Fruit fly (Drosophila melanogaster): ENCODE results near the gene betaggt-I.
A peak's percentile ranks its signal among the peaks of the same experiment; 100 is the strongest.

Gene betaggt-I

dm6 chr2L:4997401-4998259 is 52.3 kb downstream of the betaggt-I start (continued):
- TF ChIP-seq CG15601 (tag; optimal IDR thresholded peaks at IDR 0.05) (peak; percentile 98), CG1529 (GFP tag; optimal IDR thresholded peaks at IDR 0.05) (peak; percentile 99), vvl (GFP tag; IDR thresholded peaks at IDR 0.05) (peak; percentile 100), CG6272 (GFP tag; IDR thresholded peaks at IDR 0.05) (peak; percentile 99), Hsf (GFP tag; optimal IDR thresholded peaks at IDR 0.05) (peak; percentile 99), CG7745 (tag; optimal IDR thresholded peaks at IDR 0.05) (peak; percentile 88), cad (GFP tag; optimal IDR thresholded peaks at IDR 0.05) (peak; percentile 60), Bteb2 (GFP tag; optimal IDR thresholded peaks at IDR 0.05) (peak; percentile 98), Adf1 (GFP tag; IDR thresholded peaks at IDR 0.05) (peak; percentile 87), Hey (tag; optimal IDR thresholded peaks at IDR 0.05) (peak; percentile 87), hbn (GFP tag; IDR thresholded peaks at IDR 0.05; ENCODE audit: partially characterized antibody) (peak; percentile 15; the same call in 1 of the 2 replicates), CG11093 (GFP tag; IDR thresholded peaks at IDR 0.05) (peak; percentile 99), Spps (tag; optimal IDR thresholded peaks at IDR 0.05) (peak; percentile 98), Dref (GFP tag; IDR thresholded peaks at IDR 0.05) (no peak; the same call in 1 of the 2 replicates), sob (GFP tag; IDR thresholded peaks at IDR 0.05) (peak; percentile 99), CG7556 (GFP tag; optimal IDR thresholded peaks at IDR 0.05) (peak; percentile 98), unc-4 (GFP tag; IDR thresholded peaks at IDR 0.05; ENCODE audit: partially characterized antibody) (no peak; the same call in 1 of the 2 replicates), fd96Cb (tag; optimal IDR thresholded peaks at IDR 0.05) (peak; percentile 99), Usf (GFP tag; optimal IDR thresholded peaks at IDR 0.05) (peak; percentile 98), mld (GFP tag; IDR thresholded peaks at IDR 0.05; ENCODE audit: partially characterized antibody) (0 out of 3 replicates have a peak, but pooled peaks have one; percentile 25), ab (GFP tag; optimal IDR thresholded peaks at IDR 0.05) (peak; percentile 97), amos (GFP tag; IDR thresholded peaks at IDR 0.05; ENCODE audit: partially characterized antibody) (no peak), CG6765 (GFP tag; optimal IDR thresholded peaks at IDR 0.05) (peak; percentile 97), schlank (tag; optimal IDR thresholded peaks at IDR 0.05) (peak; percentile 96), Bdp1 (GFP tag; optimal IDR thresholded peaks at IDR 0.05) (peak; percentile 94), CG7786 (GFP tag; optimal IDR thresholded peaks at IDR 0.05) (peak; percentile 99), Trl (optimal IDR thresholded peaks at IDR 0.05) (peak; percentile 91 to 94), Trl (GFP tag; optimal IDR thresholded peaks at IDR 0.05) (peak; percentile 99), otp (GFP tag; IDR thresholded peaks at IDR 0.05) (peak; percentile 99), Mad (GFP tag; optimal IDR thresholded peaks at IDR 0.05) (peak; percentile 98), Taf1 (GFP tag; IDR thresholded peaks at IDR 0.05) (peak; percentile 97), Six4 (GFP tag; optimal IDR thresholded peaks at IDR 0.05) (peak; percentile 99), cwo (GFP tag; optimal IDR thresholded peaks at IDR 0.05) (peak; percentile 97), CG18764 (GFP tag; optimal IDR thresholded peaks at IDR 0.05) (peak; percentile 99), Ets97D (GFP tag; optimal IDR thresholded peaks at IDR 0.05) (peak; percentile 94), Meics (GFP tag; optimal IDR thresholded peaks at IDR 0.05) (peak; percentile 99), CG30431 (GFP tag; optimal IDR thresholded peaks at IDR 0.05) (peak; percentile 99), CG11723 (GFP tag; optimal IDR thresholded peaks at IDR 0.05) (peak; percentile 98), tll (GFP tag; optimal IDR thresholded peaks at IDR 0.05) (no peak), Hr3 (GFP tag; optimal IDR thresholded peaks at IDR 0.05) (peak; percentile 99), CG11504 (tag; optimal IDR thresholded peaks at IDR 0.05) (peak; percentile 98), Max (GFP tag; optimal IDR thresholded peaks at IDR 0.05) (peak; percentile 99), ase (GFP tag; IDR thresholded peaks at IDR 0.05) (peak; percentile 100), Lhr (GFP tag; optimal IDR thresholded peaks at IDR 0.05) (peak; percentile 97), zen2 (GFP tag; IDR thresholded peaks at IDR 0.05; ENCODE audit: partially characterized antibody) (peak; percentile 43; the same call in 1 of the 3 replicates), MBD-R2 (GFP tag; IDR thresholded peaks at IDR 0.05) (peak; percentile 99), corto (GFP tag; optimal IDR thresholded peaks at IDR 0.05) (peak; percentile 95), Kr (GFP tag; optimal IDR thresholded peaks at IDR 0.05) (peak; percentile 87)

Measured in whole organism, embryonic.